Fruit fly (Drosophila melanogaster) whole organism, embryonic: Measurements from ENCODE around the gene CG14431.

ENCODE experiments used
- ATbp ChIP-seq: fragments of 200-800 bp; sonication (Bioruptor generic); optimal IDR thresholded peaks from 2 replicates; lab custom pipeline; 2017; ENCODE audit warnings: missing biosample characterization, mild to moderate bottlenecking, missing genetic modification characterization, missing genetic modification reagents
- Bdp1 ChIP-seq: fragments of 200-800 bp; sonication (Bioruptor generic); optimal IDR thresholded peaks from 3 replicates; lab custom pipeline; 2016; ENCODE audit warnings: missing biosample characterization, missing genetic modification characterization
- Bteb2 ChIP-seq: fragments of 200-800 bp; sonication (Bioruptor generic); optimal IDR thresholded peaks from 2 replicates; lab custom pipeline; 2016; ENCODE audit warnings: missing biosample characterization, missing genetic modification characterization
- CG10267 ChIP-seq: fragments of 200-800 bp; sonication (Bioruptor generic); optimal IDR thresholded peaks from 2 replicates; lab custom pipeline; 2018; ENCODE audit warnings: missing biosample characterization, mild to moderate bottlenecking, missing genetic modification characterization, moderate library complexity
- CG10321 ChIP-seq: fragments of 200-800 bp; sonication (Bioruptor generic); IDR thresholded peaks from 2 replicates; pipeline ENCODE4 v1.3.6; 2022; ENCODE audit warnings: missing biosample characterization, missing genetic modification characterization
- CG10543 ChIP-seq: fragments of 200-800 bp; sonication (Bioruptor generic); optimal IDR thresholded peaks from 3 replicates; lab custom pipeline; 2017; ENCODE audit warnings: missing biosample characterization, mild to moderate bottlenecking, missing genetic modification characterization, moderate library complexity
- CG11504 ChIP-seq: fragments of 200-800 bp; sonication (Bioruptor generic); optimal IDR thresholded peaks from 3 replicates; lab custom pipeline; 2019; ENCODE audit warnings: missing biosample characterization, mild to moderate bottlenecking, missing genetic modification characterization, moderate library complexity
- CG11696 ChIP-seq: fragments of 200-800 bp; sonication (Bioruptor generic); IDR thresholded peaks from 2 replicates; pipeline ENCODE4 v1.3.6; 2022; ENCODE audit warnings: missing biosample characterization, missing genetic modification characterization
- CG1233 ChIP-seq: fragments of 200-800 bp; sonication (Bioruptor generic); optimal IDR thresholded peaks from 4 replicates; lab custom pipeline; 2018; ENCODE audit warnings: missing biosample characterization, mild to moderate bottlenecking, missing genetic modification characterization
- CG12391 ChIP-seq: fragments of 200-800 bp; sonication (Bioruptor generic); optimal IDR thresholded peaks from 3 replicates; lab custom pipeline; 2018; ENCODE audit warnings: missing biosample characterization, mild to moderate bottlenecking, missing genetic modification characterization, moderate library complexity
- CG13424 ChIP-seq: fragments of 200-800 bp; sonication (Bioruptor generic); optimal IDR thresholded peaks from 2 replicates; lab custom pipeline; 2019; ENCODE audit warnings: missing biosample characterization, mild to moderate bottlenecking, missing genetic modification characterization, moderate library complexity
- CG15011 ChIP-seq: fragments of 200-800 bp; sonication (Bioruptor generic); optimal IDR thresholded peaks from 3 replicates; lab custom pipeline; 2018; ENCODE audit warnings: missing biosample characterization, mild to moderate bottlenecking, missing genetic modification characterization
- CG17359 ChIP-seq: fragments of 200-800 bp; sonication (Bioruptor generic); optimal IDR thresholded peaks from 3 replicates; lab custom pipeline; 2018; ENCODE audit warnings: missing biosample characterization, mild to moderate bottlenecking, missing genetic modification characterization, moderate library complexity
- CG17802 ChIP-seq: fragments of 200-800 bp; sonication (Bioruptor generic); optimal IDR thresholded peaks from 2 replicates; lab custom pipeline; 2018; ENCODE audit warnings: missing biosample characterization, mild to moderate bottlenecking, missing genetic modification characterization, moderate library complexity
- CG17829 ChIP-seq: fragments of 200-800 bp; optimal IDR thresholded peaks from 2 replicates; lab custom pipeline; 2019; ENCODE audit warnings: missing biosample characterization, mild to moderate bottlenecking, missing genetic modification characterization, moderate library complexity
- CG18262 ChIP-seq: fragments of 200-800 bp; optimal IDR thresholded peaks from 3 replicates; lab custom pipeline; 2019; ENCODE audit warnings: missing biosample characterization, mild to moderate bottlenecking, missing genetic modification characterization, moderate library complexity
- CG18476 ChIP-seq: fragments of 200-800 bp; sonication (Bioruptor generic); optimal IDR thresholded peaks from 2 replicates; lab custom pipeline; 2016; ENCODE audit warnings: missing biosample characterization, mild to moderate bottlenecking, missing genetic modification characterization
- CG30431 ChIP-seq: fragments of 200-800 bp; sonication (Bioruptor generic); optimal IDR thresholded peaks from 2 replicates; lab custom pipeline; 2017; ENCODE audit warnings: missing biosample characterization, missing genetic modification characterization
- CG32532 ChIP-seq: fragments of 200-800 bp; sonication (Bioruptor generic); IDR thresholded peaks from 2 replicates; pipeline ENCODE4 v1.3.6; 2022; ENCODE audit warnings: missing biosample characterization, missing genetic modification characterization
- CG6254 ChIP-seq: fragments of 200-800 bp; sonication (Bioruptor generic); optimal IDR thresholded peaks from 3 replicates; lab custom pipeline; 2017; ENCODE audit warnings: mild to moderate bottlenecking, missing biosample characterization, missing genetic modification reagents, missing genetic modification characterization
- CG6854 ChIP-seq: fragments of 200-800 bp; sonication (Bioruptor generic); optimal IDR thresholded peaks from 3 replicates; lab custom pipeline; 2017; ENCODE audit warnings: missing biosample characterization, mild to moderate bottlenecking, missing genetic modification characterization
- CG7839 ChIP-seq: fragments of 200-800 bp; sonication (Bioruptor generic); optimal IDR thresholded peaks from 3 replicates; lab custom pipeline; 2018; ENCODE audit warnings: missing biosample characterization, mild to moderate bottlenecking, missing genetic modification characterization, moderate library complexity
- CG8388 ChIP-seq: fragments of 200-800 bp; sonication (Bioruptor generic); optimal IDR thresholded peaks from 2 replicates; lab custom pipeline; 2019; ENCODE audit warnings: missing biosample characterization, mild to moderate bottlenecking, missing genetic modification characterization, moderate library complexity
- Dp ChIP-seq: fragments of 200-800 bp; sonication (Bioruptor generic); optimal IDR thresholded peaks from 2 replicates; lab custom pipeline; 2018; ENCODE audit warnings: missing biosample characterization, mild to moderate bottlenecking, missing genetic modification characterization, moderate library complexity
- Dref ChIP-seq: fragments of 200-800 bp; sonication (Bioruptor generic); IDR thresholded peaks from 2 replicates; pipeline ENCODE4 v1.3.6; 2022; ENCODE audit warnings: missing biosample characterization, missing genetic modification characterization
- Eip74EF ChIP-seq, 2 experiments: fragments of 200-800 bp in 1 of 2; fragments of >200 bp in 1 of 2; sonication (Bioruptor generic) in 1 of 2; optimal IDR thresholded peaks; 2 replicates each; lab custom pipeline; 2017 to 2019; ENCODE audit warnings: missing biosample characterization in 2 of 2, missing genetic modification characterization in 2 of 2, mild to moderate bottlenecking in 1 of 2, moderate library complexity in 1 of 2
- Ets97D ChIP-seq: fragments of 200-800 bp; sonication (Bioruptor generic); optimal IDR thresholded peaks from 3 replicates; lab custom pipeline; 2016; ENCODE audit warnings: missing biosample characterization, missing genetic modification characterization
- HmgD ChIP-seq: fragments of 200-800 bp; sonication (Bioruptor generic); optimal IDR thresholded peaks from 3 replicates; lab custom pipeline; 2016; ENCODE audit warnings: missing biosample characterization, missing genetic modification characterization
- HmgZ ChIP-seq: fragments of 200-800 bp; sonication (Bioruptor generic); optimal IDR thresholded peaks from 2 replicates; lab custom pipeline; 2018; ENCODE audit warnings: missing biosample characterization, mild to moderate bottlenecking, missing genetic modification characterization
- MBD-R2 ChIP-seq: fragments of 200-800 bp; sonication (Bioruptor generic); IDR thresholded peaks from 2 replicates; pipeline ENCODE4 v1.3.6; 2022; ENCODE audit warnings: missing biosample characterization, missing genetic modification characterization
- Opbp ChIP-seq: fragments of 200-800 bp; sonication (Bioruptor generic); IDR thresholded peaks from 3 replicates; pipeline ENCODE4 v1.3.6; 2022; ENCODE audit warnings: missing biosample characterization, missing genetic modification characterization; ENCODE audit not compliant: partially characterized antibody
- Trl ChIP-seq, 3 experiments: fragments of >200 bp in 2 of 3; fragments of 200-800 bp in 1 of 3; sonication (Bioruptor generic) in 1 of 3; optimal IDR thresholded peaks; 2 replicates in 1 of 3; 3 replicates in 2 of 3; lab custom pipeline; 2016 to 2017; ENCODE audit warnings: missing biosample characterization in 1 of 3, missing genetic modification characterization in 1 of 3
- Usf ChIP-seq: fragments of 200-800 bp; sonication (Bioruptor generic); optimal IDR thresholded peaks from 2 replicates; lab custom pipeline; 2017; ENCODE audit warnings: missing genotype, missing biosample characterization, missing genetic modification characterization
- ash1 ChIP-seq: fragments of 200-800 bp; sonication (Bioruptor generic); optimal IDR thresholded peaks from 2 replicates; lab custom pipeline; 2018; ENCODE audit warnings: missing biosample characterization, mild to moderate bottlenecking, missing genetic modification characterization
- bab2 ChIP-seq: fragments of 200-800 bp; sonication (Bioruptor generic); optimal IDR thresholded peaks from 2 replicates; lab custom pipeline; 2016; ENCODE audit warnings: missing biosample characterization, missing genetic modification characterization
- crc ChIP-seq: fragments of 200-800 bp; sonication (Bioruptor generic); optimal IDR thresholded peaks from 2 replicates; lab custom pipeline; 2016; ENCODE audit warnings: missing biosample characterization, missing genetic modification characterization
- da ChIP-seq: fragments of 200-800 bp; sonication (Bioruptor generic); optimal IDR thresholded peaks from 2 replicates; lab custom pipeline; 2016; ENCODE audit warnings: missing biosample characterization, missing genetic modification characterization
- eyg ChIP-seq: fragments of 200-800 bp; sonication (Bioruptor generic); optimal IDR thresholded peaks from 3 replicates; lab custom pipeline; 2016; ENCODE audit warnings: missing biosample characterization, missing genetic modification characterization
- grn ChIP-seq: fragments of 200-800 bp; sonication (Bioruptor generic); optimal IDR thresholded peaks from 3 replicates; lab custom pipeline; 2017; ENCODE audit warnings: missing biosample characterization, missing genetic modification characterization
- klu ChIP-seq: fragments of 200-800 bp; sonication (Bioruptor generic); IDR thresholded peaks from 2 replicates; pipeline ENCODE4 v1.3.6; 2022; ENCODE audit warnings: missing biosample characterization, missing genetic modification characterization
- lab ChIP-seq: fragments of 200-800 bp; sonication (Bioruptor generic); optimal IDR thresholded peaks from 3 replicates; lab custom pipeline; 2017; ENCODE audit warnings: missing biosample characterization, missing genetic modification characterization, mild to moderate bottlenecking, moderate library complexity, missing genetic modification reagents
- lmd ChIP-seq: fragments of 200-800 bp; sonication (Bioruptor generic); IDR thresholded peaks from 2 replicates; pipeline ENCODE4 v1.3.6; 2022; ENCODE audit warnings: missing biosample characterization, missing genetic modification characterization
- otp ChIP-seq: fragments of 200-800 bp; sonication (Bioruptor generic); IDR thresholded peaks from 3 replicates; pipeline ENCODE4, ENCODE4 v1.3.6; 2022; ENCODE audit warnings: missing biosample characterization, missing genetic modification characterization
- pzg ChIP-seq: fragments of 200-800 bp; sonication (Bioruptor generic); optimal IDR thresholded peaks from 3 replicates; lab custom pipeline; 2018; ENCODE audit warnings: missing biosample characterization, mild to moderate bottlenecking, missing genetic modification characterization, moderate library complexity
- rib ChIP-seq: fragments of 200-800 bp; sonication (Bioruptor generic); IDR thresholded peaks from 2 replicates; pipeline ENCODE4 v1.3.6; 2022; ENCODE audit warnings: missing biosample characterization, missing genetic modification characterization
- schlank ChIP-seq: fragments of 200-800 bp; sonication (Bioruptor generic); optimal IDR thresholded peaks from 2 replicates; lab custom pipeline; 2018; ENCODE audit warnings: missing biosample characterization, mild to moderate bottlenecking, missing genetic modification characterization
- wor ChIP-seq: fragments of 200-800 bp; sonication (Bioruptor generic); IDR thresholded peaks from 2 replicates; pipeline ENCODE4 v1.3.6; 2022; ENCODE audit warnings: missing biosample characterization, missing genetic modification characterization
- zen ChIP-seq: fragments of 200-800 bp; sonication (Bioruptor generic); optimal IDR thresholded peaks from 3 replicates; lab custom pipeline; 2018; ENCODE audit warnings: missing biosample characterization, mild to moderate bottlenecking, missing genetic modification characterization, moderate library complexity

Gene CG14431

dm6 chrX:7011063-7011743, 103.1 kb downstream of the CG14431 start, which contains the start of the genes cm, sloth1 and sloth2 (continued):
- TF ChIP-seq eyg = peak; percentile 62
- peak; percentile 86 for TF ChIP-seq rib (GFP tag; lab: Robert Waterston, UW)
- TF ChIP-seq Bteb2 (GFP tag; lab: Kevin White, UChicago) = peak; percentile 87
- peak; percentile 53 for TF ChIP-seq pzg (GFP tag; lab: Kevin White, UChicago)
- TF ChIP-seq Dp = no peak
- peak; percentile 59 for TF ChIP-seq ATbp (GFP tag; lab: Kevin White, UChicago)
- TF ChIP-seq Usf (GFP tag; lab: Kevin White, UChicago) = peak; percentile 52
- TF ChIP-seq lmd = peak; percentile 88
- TF ChIP-seq bab2 (GFP tag; lab: Kevin White, UChicago) = peak; percentile 93
- TF ChIP-seq CG1233 (GFP tag; lab: Kevin White, UChicago) = peak; percentile 78
- peak; percentile 78 for TF ChIP-seq Bdp1 (GFP tag; lab: Kevin White, UChicago)
- peak; percentile 77 for TF ChIP-seq wor (GFP tag; lab: Robert Waterston, UW)
- TF ChIP-seq MBD-R2 = peak; percentile 93
- peak; percentile 80 for TF ChIP-seq zen (tag; lab: Kevin White, UChicago)
- TF ChIP-seq CG15011 = peak; percentile 39
- peak; percentile 73; the same call in 2 of the 3 replicates for TF ChIP-seq Opbp (GFP tag; lab: Robert Waterston, UW)
- TF ChIP-seq klu = peak; percentile 74
- peak; percentile 32 for TF ChIP-seq grn (GFP tag; lab: Kevin White, UChicago)
- peak; percentile 85 for TF ChIP-seq lab (GFP tag; lab: Kevin White, UChicago)
- peak; percentile 85 for TF ChIP-seq CG17359 (tag; lab: Kevin White, UChicago)
- TF ChIP-seq Dref (GFP tag; lab: Robert Waterston, UW) = peak; percentile 24; the same call in 1 of the 2 replicates
- peak; percentile 87 for TF ChIP-seq CG17829 (tag; lab: Kevin White, UChicago)
- TF ChIP-seq CG8388 = peak; percentile 82
- TF ChIP-seq CG12391 (tag; lab: Kevin White, UChicago) = peak; percentile 93
- peak; percentile 94 for TF ChIP-seq HmgZ (tag; lab: Kevin White, UChicago)
- peak in 1 of 2 experiments; percentile 76 for TF ChIP-seq Eip74EF (GFP tag; optimal IDR thresholded peaks at IDR 0.05; lab: Kevin White, UChicago)
- peak; percentile 58; the same call in 1 of the 2 replicates for TF ChIP-seq CG11696 (GFP tag; lab: Robert Waterston, UW)
- TF ChIP-seq CG32532 (GFP tag; lab: Robert Waterston, UW) = peak; percentile 88
- peak; percentile 76 for TF ChIP-seq CG30431 (GFP tag; lab: Kevin White, UChicago)
- TF ChIP-seq CG7839 (tag; lab: Kevin White, UChicago) = peak; percentile 86
- TF ChIP-seq HmgD = peak; percentile 62
- peak; percentile 80 for TF ChIP-seq CG11504
- peak; percentile 92 for TF ChIP-seq CG13424 (tag; lab: Kevin White, UChicago)
- TF ChIP-seq CG10543 (GFP tag; lab: Kevin White, UChicago) = peak; percentile 88
- TF ChIP-seq CG10267 (tag; lab: Kevin White, UChicago) = peak; percentile 77
- TF ChIP-seq crc (GFP tag; lab: Kevin White, UChicago) = peak; percentile 72
- TF ChIP-seq CG18476 (GFP tag; lab: Kevin White, UChicago) = peak; percentile 67
- no peak for TF ChIP-seq Trl (optimal IDR thresholded peaks at IDR 0.05; lab: Kevin White, UChicago)
- peak; percentile 90 for TF ChIP-seq Trl (GFP tag; optimal IDR thresholded peaks at IDR 0.05; lab: Kevin White, UChicago)
- 0 out of 2 replicates have a peak, but pooled peaks have one; percentile 56 for TF ChIP-seq CG10321 (GFP tag; lab: Robert Waterston, UW)
- TF ChIP-seq otp (GFP tag; lab: Robert Waterston, UW) = peak; percentile 73
- TF ChIP-seq Ets97D (GFP tag; lab: Kevin White, UChicago) = peak; percentile 86
- TF ChIP-seq ash1 (GFP tag; lab: Kevin White, UChicago) = no peak
- TF ChIP-seq schlank (tag; lab: Kevin White, UChicago) = peak; percentile 63
- peak; percentile 14 for TF ChIP-seq CG6854
- peak; percentile 65 for TF ChIP-seq da (GFP tag; lab: Kevin White, UChicago)
- peak; percentile 74 for TF ChIP-seq CG18262 (tag; lab: Kevin White, UChicago)
- peak; percentile 50 for TF ChIP-seq CG17802
- peak; percentile 47 for TF ChIP-seq CG6254 (GFP tag; lab: Kevin White, UChicago)
